Fruit fly (Drosophila melanogaster) whole organism, embryonic: Measurements from ENCODE around the gene ppk11.

Source experiments
- Atf-2 ChIP-seq: fragments of 200-800 bp; sonication (Bioruptor generic); optimal IDR thresholded peaks from 2 replicates; lab custom pipeline; 2016; ENCODE audit warnings: missing biosample characterization, missing genetic modification characterization
- CG10147 ChIP-seq: fragments of 200-800 bp; sonication (Bioruptor generic); optimal IDR thresholded peaks from 2 replicates; lab custom pipeline; 2019; ENCODE audit warnings: missing biosample characterization, mild to moderate bottlenecking, missing genetic modification characterization, moderate library complexity
- CG10209 ChIP-seq: fragments of 200-800 bp; sonication (Bioruptor generic); optimal IDR thresholded peaks from 3 replicates; lab custom pipeline; 2017; ENCODE audit warnings: missing biosample characterization, mild to moderate bottlenecking, missing genetic modification characterization, missing genetic modification reagents
- CG10321 ChIP-seq: fragments of 200-800 bp; sonication (Bioruptor generic); IDR thresholded peaks from 2 replicates; pipeline ENCODE4 v1.3.6; 2022; ENCODE audit warnings: missing biosample characterization, missing genetic modification characterization
- CG10654 ChIP-seq: fragments of 200-800 bp; sonication (Bioruptor generic); optimal IDR thresholded peaks from 2 replicates; lab custom pipeline; 2016; ENCODE audit warnings: missing biosample characterization, missing genetic modification characterization
- CG11456 ChIP-seq: fragments of 200-800 bp; sonication (Bioruptor generic); IDR thresholded peaks from 3 replicates; pipeline ENCODE4 v1.3.6; 2022; ENCODE audit warnings: missing biosample characterization, missing genetic modification characterization
- CG11723 ChIP-seq: fragments of 200-800 bp; sonication (Bioruptor generic); optimal IDR thresholded peaks from 2 replicates; lab custom pipeline; 2017; ENCODE audit warnings: missing biosample characterization, mild to moderate bottlenecking, missing genetic modification characterization
- CG16863 ChIP-seq: fragments of 200-800 bp; sonication (Bioruptor generic); optimal IDR thresholded peaks from 3 replicates; lab custom pipeline; 2016; ENCODE audit warnings: missing biosample characterization, missing genetic modification characterization
- CG17612 ChIP-seq: fragments of 200-800 bp; sonication (Bioruptor generic); IDR thresholded peaks from 2 replicates; pipeline ENCODE4 v1.3.6; 2022; ENCODE audit warnings: missing biosample characterization, missing genetic modification characterization
- CG2120 ChIP-seq: fragments of 200-800 bp; sonication (Bioruptor generic); optimal IDR thresholded peaks from 3 replicates; lab custom pipeline; 2016; ENCODE audit warnings: missing biosample characterization, missing genetic modification characterization
- CG2129 ChIP-seq: fragments of 200-800 bp; sonication (Bioruptor generic); IDR thresholded peaks from 2 replicates; pipeline ENCODE4 v1.3.6; 2022; ENCODE audit warnings: missing biosample characterization, missing genetic modification characterization; ENCODE audit not compliant: partially characterized antibody
- CG2199 ChIP-seq: fragments of 200-800 bp; sonication (Bioruptor generic); IDR thresholded peaks from 3 replicates; pipeline ENCODE4 v1.3.6; 2022; ENCODE audit warnings: missing biosample characterization, missing genetic modification characterization
- CG3281 ChIP-seq: fragments of 200-800 bp; sonication (Bioruptor generic); optimal IDR thresholded peaks from 3 replicates; lab custom pipeline; 2017; ENCODE audit warnings: missing biosample characterization, mild to moderate bottlenecking, missing genetic modification characterization
- CG4404 ChIP-seq: fragments of 200-800 bp; sonication (Bioruptor generic); IDR thresholded peaks from 2 replicates; pipeline ENCODE4 v1.3.6; 2022; ENCODE audit warnings: missing biosample characterization, missing genetic modification characterization
- CG8388 ChIP-seq: fragments of 200-800 bp; sonication (Bioruptor generic); optimal IDR thresholded peaks from 2 replicates; lab custom pipeline; 2019; ENCODE audit warnings: missing biosample characterization, mild to moderate bottlenecking, missing genetic modification characterization, moderate library complexity
- Dfd ChIP-seq, 2 experiments: fragments of >200 bp; optimal IDR thresholded peaks; 2 replicates each; lab custom pipeline; 2017; ENCODE audit warnings: missing biosample characterization in 2 of 2, missing genetic modification characterization in 2 of 2
- Dref ChIP-seq: fragments of 200-800 bp; sonication (Bioruptor generic); IDR thresholded peaks from 2 replicates; pipeline ENCODE4 v1.3.6; 2022; ENCODE audit warnings: missing biosample characterization, missing genetic modification characterization
- Fer2 ChIP-seq: fragments of 200-800 bp; sonication (Bioruptor generic); optimal IDR thresholded peaks from 2 replicates; lab custom pipeline; 2018; ENCODE audit warnings: missing biosample characterization, mild to moderate bottlenecking, missing genetic modification characterization, moderate library complexity
- Hsf ChIP-seq: fragments of 200-800 bp; sonication (Bioruptor generic); optimal IDR thresholded peaks from 3 replicates; lab custom pipeline; 2016; ENCODE audit warnings: missing biosample characterization, missing genetic modification characterization
- Sry-β ChIP-seq: fragments of 200-800 bp; sonication (Bioruptor generic); optimal IDR thresholded peaks from 2 replicates; lab custom pipeline; 2018; ENCODE audit warnings: missing biosample characterization, mild to moderate bottlenecking, missing genetic modification characterization, moderate library complexity
- ap ChIP-seq: fragments of 200-800 bp; sonication (Bioruptor generic); IDR thresholded peaks from 2 replicates; pipeline ENCODE4 v1.3.6; 2022; ENCODE audit warnings: missing biosample characterization, missing genetic modification characterization
- ash1 ChIP-seq: fragments of 200-800 bp; sonication (Bioruptor generic); optimal IDR thresholded peaks from 2 replicates; lab custom pipeline; 2018; ENCODE audit warnings: missing biosample characterization, mild to moderate bottlenecking, missing genetic modification characterization
- bab2 ChIP-seq: fragments of 200-800 bp; sonication (Bioruptor generic); optimal IDR thresholded peaks from 2 replicates; lab custom pipeline; 2016; ENCODE audit warnings: missing biosample characterization, missing genetic modification characterization
- br ChIP-seq: fragments of >200 bp; optimal IDR thresholded peaks from 2 replicates; lab custom pipeline; 2017
- cato ChIP-seq: fragments of 200-800 bp; sonication (Bioruptor generic); optimal IDR thresholded peaks from 2 replicates; lab custom pipeline; 2016; ENCODE audit warnings: missing biosample characterization, missing genetic modification characterization, borderline replicate concordance
- crol ChIP-seq: fragments of 200-800 bp; sonication (Bioruptor generic); IDR thresholded peaks from 2 replicates; pipeline ENCODE4 v1.3.6; 2022; ENCODE audit warnings: missing biosample characterization, missing genetic modification characterization
- dan ChIP-seq: fragments of 200-800 bp; sonication (Bioruptor generic); IDR thresholded peaks from 2 replicates; pipeline ENCODE4 v1.3.6; 2022; ENCODE audit warnings: missing biosample characterization, missing genetic modification characterization
- dmrt99B ChIP-seq: fragments of 200-800 bp; sonication (Bioruptor generic); optimal IDR thresholded peaks from 2 replicates; lab custom pipeline; 2018; ENCODE audit warnings: missing biosample characterization, mild to moderate bottlenecking, missing genetic modification characterization, moderate library complexity
- ems ChIP-seq: fragments of 200-800 bp; sonication (Bioruptor generic); optimal IDR thresholded peaks from 3 replicates; lab custom pipeline; 2016; ENCODE audit warnings: missing biosample characterization, missing genetic modification characterization
- fd96Cb ChIP-seq: fragments of 200-800 bp; sonication (Bioruptor generic); optimal IDR thresholded peaks from 2 replicates; lab custom pipeline; 2018; ENCODE audit warnings: missing biosample characterization, mild to moderate bottlenecking, missing genetic modification characterization, moderate library complexity
- gfzf ChIP-seq: fragments of 200-800 bp; sonication (Bioruptor generic); optimal IDR thresholded peaks from 2 replicates; lab custom pipeline; 2016; ENCODE audit warnings: missing biosample characterization, mild to moderate bottlenecking, missing genetic modification characterization, moderate library complexity
- grn ChIP-seq: fragments of 200-800 bp; sonication (Bioruptor generic); optimal IDR thresholded peaks from 3 replicates; lab custom pipeline; 2017; ENCODE audit warnings: missing biosample characterization, missing genetic modification characterization
- gsb-n ChIP-seq: fragments of 200-800 bp; sonication (Bioruptor generic); optimal IDR thresholded peaks from 3 replicates; lab custom pipeline; 2018; ENCODE audit warnings: missing biosample characterization, mild to moderate bottlenecking, missing genetic modification characterization
- mam ChIP-seq: fragments of 200-800 bp; sonication (Bioruptor generic); optimal IDR thresholded peaks from 3 replicates; lab custom pipeline; 2016; ENCODE audit warnings: missing biosample characterization, missing genetic modification characterization
- nerfin-1 ChIP-seq: fragments of 200-800 bp; sonication (Bioruptor generic); optimal IDR thresholded peaks from 3 replicates; lab custom pipeline; 2019; ENCODE audit warnings: missing biosample characterization, mild to moderate bottlenecking, missing genetic modification characterization, moderate library complexity
- nmo ChIP-seq: fragments of 200-800 bp; sonication (Bioruptor generic); optimal IDR thresholded peaks from 2 replicates; lab custom pipeline; 2018; ENCODE audit warnings: missing biosample characterization, mild to moderate bottlenecking, missing genetic modification characterization, moderate library complexity
- org-1 ChIP-seq: fragments of 200-800 bp; sonication (Bioruptor generic); optimal IDR thresholded peaks from 2 replicates; lab custom pipeline; 2017; ENCODE audit warnings: missing biosample characterization, missing genetic modification characterization
- ranshi ChIP-seq: fragments of 200-800 bp; sonication (Bioruptor generic); IDR thresholded peaks from 2 replicates; pipeline ENCODE4 v1.3.6; 2022; ENCODE audit warnings: missing biosample characterization, missing genetic modification characterization
- seq ChIP-seq: fragments of 200-800 bp; sonication (Bioruptor generic); IDR thresholded peaks from 2 replicates; pipeline ENCODE4 v1.3.6; 2022; ENCODE audit warnings: missing biosample characterization, missing genetic modification characterization
- slou ChIP-seq: fragments of 200-800 bp; sonication (Bioruptor generic); optimal IDR thresholded peaks from 3 replicates; lab custom pipeline; 2016; ENCODE audit warnings: missing biosample characterization, missing genetic modification characterization
- sug ChIP-seq: fragments of 200-800 bp; optimal IDR thresholded peaks from 2 replicates; lab custom pipeline; 2019; ENCODE audit warnings: missing biosample characterization, mild to moderate bottlenecking, missing genetic modification characterization, moderate library complexity
- tap ChIP-seq: fragments of 200-800 bp; optimal IDR thresholded peaks from 3 replicates; lab custom pipeline; 2019; ENCODE audit warnings: missing biosample characterization, mild to moderate bottlenecking, missing genetic modification characterization, moderate library complexity
- tin ChIP-seq: fragments of 200-800 bp; sonication (Bioruptor generic); optimal IDR thresholded peaks from 3 replicates; lab custom pipeline; 2016; ENCODE audit warnings: missing biosample characterization, missing genetic modification characterization
- trh ChIP-seq: fragments of 200-800 bp; sonication (Bioruptor generic); optimal IDR thresholded peaks from 2 replicates; lab custom pipeline; 2016; ENCODE audit warnings: missing biosample characterization, missing genetic modification characterization
- wdn ChIP-seq: fragments of 200-800 bp; sonication (Bioruptor generic); IDR thresholded peaks from 2 replicates; pipeline ENCODE4 v1.3.6; 2022; ENCODE audit warnings: missing biosample characterization, missing genetic modification characterization
- zfh1 ChIP-seq: fragments of 200-800 bp; sonication (Bioruptor generic); IDR thresholded peaks from 3 replicates; pipeline ENCODE4 v1.3.6; 2022; ENCODE audit warnings: missing biosample characterization, missing genetic modification characterization

ppk11 gene

DNA sequence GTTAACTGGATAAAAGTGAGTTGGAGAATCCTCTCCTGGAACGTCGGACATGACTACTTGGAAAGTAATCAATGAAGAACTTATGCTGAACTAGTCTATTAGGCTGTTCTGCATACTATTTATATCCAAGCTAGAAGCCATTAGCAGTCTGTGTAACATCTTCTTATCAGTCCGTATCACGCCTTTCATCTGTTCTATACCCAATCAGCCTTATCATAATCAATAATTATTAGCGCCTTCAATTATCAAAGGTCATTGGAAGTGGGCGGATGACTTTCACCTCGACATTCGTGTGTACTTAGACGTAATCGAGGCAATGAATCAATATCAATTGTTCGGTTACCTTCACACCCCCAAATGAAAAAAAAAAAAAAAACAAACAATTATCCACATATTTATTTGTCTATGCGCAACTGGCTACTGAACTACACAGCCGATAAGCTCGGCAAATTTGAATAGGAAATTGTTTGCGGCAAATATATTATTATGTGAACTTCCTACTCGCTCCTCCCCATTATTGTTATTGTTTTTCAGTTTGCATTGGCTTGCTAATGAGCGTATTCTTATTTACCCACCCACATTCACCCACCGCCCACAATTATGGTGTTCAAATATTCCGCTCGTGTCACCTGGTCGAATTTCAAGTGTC is at the start of gene ppk11, which contains the start of gene ppk16 (continued):
- TF ChIP-seq slou (GFP tag; lab: Kevin White, UChicago) (no peak), CG8388 (GFP tag; lab: Kevin White, UChicago) (no peak), nmo (GFP tag; lab: Kevin White, UChicago) (no peak), gsb-n (tag; lab: Kevin White, UChicago) (no peak), Sry-β (no peak), tap (tag; lab: Kevin White, UChicago) (no peak), br (no peak), CG4404 (no peak), CG17612 (GFP tag; lab: Robert Waterston, UW) (no peak), CG11456 (GFP tag; lab: Robert Waterston, UW) (no peak), CG10147 (no peak), org-1 (GFP tag; lab: Kevin White, UChicago) (peak; percentile 23), Dfd (GFP tag; optimal IDR thresholded peaks at IDR 0.05; lab: Kevin White, UChicago) (no peak), CG10654 (peak; percentile 12), mam (GFP tag; lab: Kevin White, UChicago) (no peak), ranshi (no peak), Hsf (GFP tag; lab: Kevin White, UChicago) (no peak), CG2129 (GFP tag; lab: Robert Waterston, UW) (no peak), zfh1 (GFP tag; lab: Robert Waterston, UW) (0 out of 3 replicates have a peak, but pooled peaks have one; percentile 25), trh (GFP tag; lab: Kevin White, UChicago) (no peak), ash1 (GFP tag; lab: Kevin White, UChicago) (no peak), CG10321 (GFP tag; lab: Robert Waterston, UW) (no peak), CG11723 (no peak), ap (no peak), dan (GFP tag; lab: Robert Waterston, UW) (no peak), CG2120 (GFP tag; lab: Kevin White, UChicago) (no peak), Dref (GFP tag; lab: Robert Waterston, UW) (no peak), seq (GFP tag; lab: Robert Waterston, UW) (peak; percentile 24; the same call in 1 of the 2 replicates), Atf-2 (GFP tag; lab: Kevin White, UChicago) (no peak), tin (GFP tag; lab: Kevin White, UChicago) (no peak), ems (peak; percentile 16), CG16863 (GFP tag; lab: Kevin White, UChicago) (no peak), cato (no peak), CG3281 (GFP tag; lab: Kevin White, UChicago) (peak; percentile 56), dmrt99B (tag; lab: Kevin White, UChicago) (no peak), nerfin-1 (tag; lab: Kevin White, UChicago) (no peak), wdn (no peak), CG10209 (GFP tag; lab: Kevin White, UChicago) (peak; percentile 53), crol (no peak), sug (no peak), CG2199 (GFP tag; lab: Robert Waterston, UW) (no peak), grn (no peak), Fer2 (no peak), fd96Cb (peak; percentile 15), bab2 (GFP tag; lab: Kevin White, UChicago) (peak; percentile 63), gfzf (GFP tag; lab: Kevin White, UChicago) (no peak)
